Fruit fly (Drosophila melanogaster) whole organism, wandering third instar larva: ENCODE results near the gene CG10550.

Experiments used
- HLH106 ChIP-seq: fragments of 200-800 bp; optimal IDR thresholded peaks from 3 replicates; lab custom pipeline; 2019; ENCODE audit warnings: missing biosample characterization, mild to moderate bottlenecking, missing genetic modification characterization, moderate library complexity
- Hnf4 ChIP-seq: fragments of 200-800 bp; sonication (Bioruptor generic); optimal IDR thresholded peaks from 2 replicates; lab custom pipeline; 2016; ENCODE audit warnings: missing biosample characterization, mild to moderate bottlenecking, missing genetic modification characterization
- Myc ChIP-seq: fragments of >200 bp; optimal IDR thresholded peaks from 2 replicates; lab custom pipeline; 2017
- OdsH ChIP-seq: fragments of 200-800 bp; sonication (Bioruptor generic); optimal IDR thresholded peaks from 2 replicates; lab custom pipeline; 2016; ENCODE audit warnings: missing biosample characterization, mild to moderate bottlenecking, missing genetic modification characterization
- fru ChIP-seq: fragments of 200-800 bp; sonication (Bioruptor generic); optimal IDR thresholded peaks from 3 replicates; lab custom pipeline; 2016; ENCODE audit warnings: missing biosample characterization, mild to moderate bottlenecking, missing genetic modification characterization
- h ChIP-seq: fragments of 200-800 bp; sonication (Bioruptor generic); optimal IDR thresholded peaks from 3 replicates; lab custom pipeline; 2016; ENCODE audit warnings: missing biosample characterization, mild to moderate bottlenecking, missing genetic modification characterization
- sv ChIP-seq: fragments of 200-800 bp; sonication (Bioruptor generic); optimal IDR thresholded peaks from 3 replicates; lab custom pipeline; 2016; ENCODE audit warnings: missing biosample characterization, missing genetic modification characterization

dm6 chr3R:25269909-25270308, 38.3 kb downstream of the CG10550 start, which contains the start of the genes CG11889 and CG11891:
- no peak for TF ChIP-seq h (GFP tag; lab: Kevin White, UChicago)
- no peak for TF ChIP-seq fru
- TF ChIP-seq HLH106 (tag; lab: Kevin White, UChicago), result no peak
- no peak for TF ChIP-seq Myc
- TF ChIP-seq sv, result no peak
- no peak for TF ChIP-seq OdsH (GFP tag; lab: Kevin White, UChicago)
- no peak for TF ChIP-seq Hnf4
